Worm (Caenorhabditis elegans): ENCODE measurements around the gene Y43D4A.1.

- TF ChIP-seq madf-6 (GFP tag; IDR thresholded peaks at IDR 0.05), result no peak
- TF ChIP-seq T07F8.4 (tag; optimal IDR thresholded peaks at IDR 0.05), result no peak
- no peak for TF ChIP-seq attf-3 (GFP tag; conservative IDR thresholded peaks at IDR 0.05)
- no peak for TF ChIP-seq unc-130 (GFP tag; optimal IDR thresholded peaks at IDR 0.05)
Observed at ce11 chrIV:16694567-16694966, 49.1 kb upstream of the Y43D4A.1 start, which contains the start of gene Y51H4A.941.
